Worm (Caenorhabditis elegans): ENCODE results near the gene atic-1.

ce11 chrIV:7933733-7934132 lies 51.9 kb downstream of the atic-1 start, which contains the start of gene bbs-2:
- TF ChIP-seq ztf-23 (GFP tag; IDR thresholded peaks at IDR 0.05) (no peak), cog-1 (tag; optimal IDR thresholded peaks at IDR 0.05) (no peak), med-1 (GFP tag; optimal IDR thresholded peaks at IDR 0.05; ENCODE audit: insufficient read depth) (no peak), flt-1 (GFP tag; IDR thresholded peaks at IDR 0.05) (no peak), klf-2 (GFP tag; conservative IDR thresholded peaks at IDR 0.05) (no peak), T22C8.4 (GFP tag; IDR thresholded peaks at IDR 0.05) (no peak)

All from whole organism, midembryonic.